Worm (Caenorhabditis elegans): ENCODE results near the gene F11G11.14.

- TF ChIP-seq tbx-11 (GFP tag; IDR thresholded peaks at IDR 0.05) (no peak), ets-7 (tag; optimal IDR thresholded peaks at IDR 0.05) (no peak), ama-1 (optimal IDR thresholded peaks at IDR 0.05) (no peak), hmg-4 (GFP tag; optimal IDR thresholded peaks at IDR 0.05) (no peak), pes-1 (GFP tag; IDR thresholded peaks at IDR 0.05) (no peak), F13C5.2 (tag; optimal IDR thresholded peaks at IDR 0.05) (no peak), ceh-13 (GFP tag; optimal IDR thresholded peaks at IDR 0.05) (no peak), hmbx-1 (tag; optimal IDR thresholded peaks at IDR 0.05) (no peak), B0310.2 (tag; optimal IDR thresholded peaks at IDR 0.05) (no peak)
Observed at ce11 chrII:4858906-4859411, 4.5 kb upstream of the F11G11.14 start.
